Fruit fly (Drosophila melanogaster) whole organism, embryonic: ENCODE data around the gene PpV.

Source experiments
- Ada2b ChIP-seq: fragments of 200-800 bp; sonication (Bioruptor generic); IDR thresholded peaks from 2 replicates; pipeline ENCODE4 v1.3.6; 2022; ENCODE audit warnings: missing biosample characterization, missing genetic modification characterization
- Atf6 ChIP-seq: fragments of 200-800 bp; sonication (Bioruptor generic); IDR thresholded peaks from 2 replicates; pipeline ENCODE4 v1.3.6; 2022; ENCODE audit warnings: missing biosample characterization, missing genetic modification characterization
- Bteb2 ChIP-seq: fragments of 200-800 bp; sonication (Bioruptor generic); optimal IDR thresholded peaks from 2 replicates; lab custom pipeline; 2016; ENCODE audit warnings: missing biosample characterization, missing genetic modification characterization
- CG11696 ChIP-seq: fragments of 200-800 bp; sonication (Bioruptor generic); IDR thresholded peaks from 2 replicates; pipeline ENCODE4 v1.3.6; 2022; ENCODE audit warnings: missing biosample characterization, missing genetic modification characterization
- CG14667 ChIP-seq: fragments of 200-800 bp; sonication (Bioruptor generic); IDR thresholded peaks from 2 replicates; pipeline ENCODE4 v1.3.6; 2022; ENCODE audit warnings: missing biosample characterization, missing genetic modification characterization
- CG15073 ChIP-seq: fragments of 200-800 bp; sonication (Bioruptor generic); optimal IDR thresholded peaks from 2 replicates; lab custom pipeline; 2016; ENCODE audit warnings: missing biosample characterization, missing genetic modification characterization
- CG15696 ChIP-seq: fragments of 200-800 bp; sonication (Bioruptor generic); optimal IDR thresholded peaks from 2 replicates; lab custom pipeline; 2019; ENCODE audit warnings: missing biosample characterization, mild to moderate bottlenecking, missing genetic modification characterization, moderate library complexity
- CG17328 ChIP-seq: fragments of 200-800 bp; sonication (Bioruptor generic); IDR thresholded peaks from 2 replicates; pipeline ENCODE4 v1.3.6; 2022; ENCODE audit warnings: missing biosample characterization, missing genetic modification characterization
- CG17568 ChIP-seq: fragments of 200-800 bp; sonication (Bioruptor generic); optimal IDR thresholded peaks from 2 replicates; lab custom pipeline; 2018; ENCODE audit warnings: missing biosample characterization, mild to moderate bottlenecking, missing genetic modification characterization, moderate library complexity
- CG17829 ChIP-seq: fragments of 200-800 bp; optimal IDR thresholded peaks from 2 replicates; lab custom pipeline; 2019; ENCODE audit warnings: missing biosample characterization, mild to moderate bottlenecking, missing genetic modification characterization, moderate library complexity
- CG17912 ChIP-seq: fragments of 200-800 bp; sonication (Bioruptor generic); optimal IDR thresholded peaks from 2 replicates; lab custom pipeline; 2018; ENCODE audit warnings: missing biosample characterization, mild to moderate bottlenecking, missing genetic modification characterization
- CG18619 ChIP-seq: fragments of 200-800 bp; sonication (Bioruptor generic); optimal IDR thresholded peaks from 3 replicates; lab custom pipeline; 2017; ENCODE audit warnings: missing biosample characterization, mild to moderate bottlenecking, missing genetic modification characterization
- CG2116 ChIP-seq: fragments of 200-800 bp; sonication (Bioruptor generic); optimal IDR thresholded peaks from 3 replicates; lab custom pipeline; 2018; ENCODE audit warnings: missing biosample characterization, mild to moderate bottlenecking, missing genetic modification characterization
- CG2712 ChIP-seq: fragments of 200-800 bp; optimal IDR thresholded peaks from 3 replicates; lab custom pipeline; 2019; ENCODE audit warnings: missing biosample characterization, mild to moderate bottlenecking, missing genetic modification characterization, moderate library complexity
- CG30403 ChIP-seq: fragments of 200-800 bp; sonication (Bioruptor generic); optimal IDR thresholded peaks from 3 replicates; lab custom pipeline; 2016; ENCODE audit warnings: missing biosample characterization, missing genetic modification characterization
- CG31388 ChIP-seq: fragments of 200-800 bp; sonication (Bioruptor generic); optimal IDR thresholded peaks from 2 replicates; lab custom pipeline; 2016; ENCODE audit warnings: missing biosample characterization, missing genetic modification characterization
- CG34376 ChIP-seq: fragments of 200-800 bp; sonication (Bioruptor generic); optimal IDR thresholded peaks from 2 replicates; lab custom pipeline; 2018; ENCODE audit warnings: missing biosample characterization, mild to moderate bottlenecking, missing genetic modification characterization
- CG4707 ChIP-seq: fragments of 200-800 bp; sonication (Bioruptor generic); optimal IDR thresholded peaks from 2 replicates; lab custom pipeline; 2018; ENCODE audit warnings: missing biosample characterization, mild to moderate bottlenecking, missing genetic modification characterization, moderate library complexity
- CG6272 ChIP-seq: fragments of 200-800 bp; sonication (Bioruptor generic); IDR thresholded peaks from 2 replicates; pipeline ENCODE4 v1.3.6; 2022; ENCODE audit warnings: missing biosample characterization, missing genetic modification characterization
- CG6765 ChIP-seq: fragments of 200-800 bp; sonication (Bioruptor generic); optimal IDR thresholded peaks from 3 replicates; lab custom pipeline; 2017; ENCODE audit warnings: missing biosample characterization, mild to moderate bottlenecking, missing genetic modification characterization
- CG7987 ChIP-seq: fragments of 200-800 bp; sonication (Bioruptor generic); optimal IDR thresholded peaks from 2 replicates; lab custom pipeline; 2018; ENCODE audit warnings: missing biosample characterization, mild to moderate bottlenecking, missing genetic modification characterization, moderate library complexity
- CG8944 ChIP-seq: fragments of 200-800 bp; sonication (Bioruptor generic); optimal IDR thresholded peaks from 3 replicates; lab custom pipeline; 2016; ENCODE audit warnings: missing biosample characterization, missing genetic modification characterization
- CG9437 ChIP-seq: fragments of 200-800 bp; sonication (Bioruptor generic); optimal IDR thresholded peaks from 2 replicates; lab custom pipeline; 2018; ENCODE audit warnings: missing biosample characterization, mild to moderate bottlenecking, missing genetic modification characterization
- CG9797 ChIP-seq: fragments of 200-800 bp; sonication (Bioruptor generic); optimal IDR thresholded peaks from 3 replicates; lab custom pipeline; 2018; ENCODE audit warnings: missing biosample characterization, mild to moderate bottlenecking, missing genetic modification characterization
- D19B ChIP-seq: fragments of 200-800 bp; sonication (Bioruptor generic); optimal IDR thresholded peaks from 2 replicates; lab custom pipeline; 2017; ENCODE audit warnings: missing biosample characterization, mild to moderate bottlenecking, missing genetic modification characterization
- Deaf1 ChIP-seq: fragments of 200-800 bp; optimal IDR thresholded peaks from 3 replicates; lab custom pipeline; 2019; ENCODE audit warnings: missing biosample characterization, mild to moderate bottlenecking, missing genetic modification characterization, moderate library complexity
- Eip74EF ChIP-seq, 2 experiments: fragments of 200-800 bp in 1 of 2; fragments of >200 bp in 1 of 2; sonication (Bioruptor generic) in 1 of 2; optimal IDR thresholded peaks; 2 replicates each; lab custom pipeline; 2017 to 2019; ENCODE audit warnings: missing biosample characterization in 2 of 2, missing genetic modification characterization in 2 of 2, mild to moderate bottlenecking in 1 of 2, moderate library complexity in 1 of 2
- H2.0 ChIP-seq: fragments of 200-800 bp; sonication (Bioruptor generic); IDR thresholded peaks from 2 replicates; pipeline ENCODE4 v1.3.6; 2022; ENCODE audit warnings: missing biosample characterization, missing genetic modification characterization
- Max ChIP-seq: fragments of 200-800 bp; sonication (Bioruptor generic); optimal IDR thresholded peaks from 2 replicates; lab custom pipeline; 2016; ENCODE audit warnings: missing biosample characterization, mild to moderate bottlenecking, missing genetic modification characterization
- NC2α ChIP-seq: fragments of 200-800 bp; sonication (Bioruptor generic); optimal IDR thresholded peaks from 2 replicates; lab custom pipeline; 2016; ENCODE audit warnings: missing biosample characterization, missing genetic modification characterization
- Oaz ChIP-seq: fragments of 200-800 bp; sonication (Bioruptor generic); IDR thresholded peaks from 2 replicates; pipeline ENCODE4 v1.3.6; 2022; ENCODE audit warnings: missing biosample characterization, missing genetic modification characterization
- Stat92E ChIP-seq, 3 experiments: fragments of >200 bp in 2 of 3; fragments of 200-800 bp in 1 of 3; sonication (Bioruptor generic) in 1 of 3; optimal IDR thresholded peaks; 2 replicates each; lab custom pipeline; 2017 to 2019; ENCODE audit warnings: missing biosample characterization in 3 of 3, missing genetic modification characterization in 3 of 3, mild to moderate bottlenecking in 1 of 3, moderate library complexity in 1 of 3
- Tbp ChIP-seq: fragments of >200 bp; optimal IDR thresholded peaks from 2 replicates; lab custom pipeline; 2018; ENCODE audit warnings: missing biosample characterization, missing genetic modification characterization
- Xbp1 ChIP-seq: fragments of 200-800 bp; sonication (Bioruptor generic); optimal IDR thresholded peaks from 3 replicates; lab custom pipeline; 2016; ENCODE audit warnings: missing biosample characterization, mild to moderate bottlenecking, missing genetic modification characterization
- bcd ChIP-seq: fragments of 200-800 bp; sonication (Bioruptor generic); optimal IDR thresholded peaks from 2 replicates; lab custom pipeline; 2017; ENCODE audit warnings: missing biosample characterization, mild to moderate bottlenecking, missing genetic modification characterization
- bsh ChIP-seq, 2 experiments: fragments of 200-800 bp; sonication (Bioruptor generic); optimal IDR thresholded peaks; 2 replicates each; lab custom pipeline; 2017 to 2018; ENCODE audit warnings: mild to moderate bottlenecking in 2 of 2, missing biosample characterization in 2 of 2, missing genetic modification characterization in 2 of 2, moderate library complexity in 1 of 2
- cas ChIP-seq: fragments of 200-800 bp; sonication (Bioruptor generic); IDR thresholded peaks from 2 replicates; pipeline ENCODE4 v1.3.6; 2022; ENCODE audit warnings: missing biosample characterization, missing genetic modification characterization
- chm ChIP-seq: fragments of 200-800 bp; sonication (Bioruptor generic); IDR thresholded peaks from 2 replicates; pipeline ENCODE4 v1.3.6; 2022; ENCODE audit warnings: missing biosample characterization, missing genetic modification characterization
- ftz-f1 ChIP-seq: fragments of 200-800 bp; sonication (Bioruptor generic); optimal IDR thresholded peaks from 2 replicates; lab custom pipeline; 2016; ENCODE audit warnings: missing biosample characterization, missing genetic modification characterization
- gfzf ChIP-seq: fragments of 200-800 bp; sonication (Bioruptor generic); optimal IDR thresholded peaks from 2 replicates; lab custom pipeline; 2016; ENCODE audit warnings: missing biosample characterization, mild to moderate bottlenecking, missing genetic modification characterization, moderate library complexity
- ind ChIP-seq: fragments of 200-800 bp; sonication (Bioruptor generic); optimal IDR thresholded peaks from 3 replicates; lab custom pipeline; 2016; ENCODE audit warnings: missing biosample characterization, missing genetic modification characterization
- lov ChIP-seq, 2 experiments: fragments of 200-800 bp in 1 of 2; fragments of >200 bp in 1 of 2; sonication (Bioruptor generic) in 1 of 2; IDR thresholded peaks in 1 of 2; optimal IDR thresholded peaks in 1 of 2; 2 replicates in 1 of 2; 3 replicates in 1 of 2; pipeline versions ENCODE4 v1.3.6 to Lab custom; 2017 to 2022; ENCODE audit warnings: missing biosample characterization in 1 of 2, missing genetic modification characterization in 1 of 2
- phol ChIP-seq: fragments of 200-800 bp; sonication (Bioruptor generic); optimal IDR thresholded peaks from 3 replicates; lab custom pipeline; 2018; ENCODE audit warnings: missing biosample characterization, mild to moderate bottlenecking, missing genetic modification characterization, moderate library complexity
- pum ChIP-seq: fragments of 200-800 bp; sonication (Bioruptor generic); optimal IDR thresholded peaks from 2 replicates; lab custom pipeline; 2016; ENCODE audit warnings: missing biosample characterization, missing genetic modification characterization
- ranshi ChIP-seq: fragments of 200-800 bp; sonication (Bioruptor generic); IDR thresholded peaks from 2 replicates; pipeline ENCODE4 v1.3.6; 2022; ENCODE audit warnings: missing biosample characterization, missing genetic modification characterization
- repo ChIP-seq: fragments of 200-800 bp; sonication (Bioruptor generic); optimal IDR thresholded peaks from 2 replicates; lab custom pipeline; 2016; ENCODE audit warnings: missing biosample characterization, missing genetic modification characterization
- sim ChIP-seq: fragments of 200-800 bp; sonication (Bioruptor generic); IDR thresholded peaks from 2 replicates; pipeline ENCODE4 v1.3.6; 2022; ENCODE audit warnings: missing biosample characterization, missing genetic modification characterization
- tgo ChIP-seq: fragments of 200-800 bp; sonication (Bioruptor generic); IDR thresholded peaks from 3 replicates; pipeline ENCODE4 v1.3.6; 2022; ENCODE audit warnings: missing biosample characterization, missing genetic modification characterization
- trh ChIP-seq: fragments of 200-800 bp; sonication (Bioruptor generic); optimal IDR thresholded peaks from 2 replicates; lab custom pipeline; 2016; ENCODE audit warnings: missing biosample characterization, missing genetic modification characterization
- z ChIP-seq: fragments of 200-800 bp; sonication (Bioruptor generic); IDR thresholded peaks from 3 replicates; pipeline ENCODE4 v1.3.6; 2022; ENCODE audit warnings: missing biosample characterization, missing genetic modification characterization
- zf30C ChIP-seq: fragments of 200-800 bp; sonication (Bioruptor generic); optimal IDR thresholded peaks from 3 replicates; lab custom pipeline; 2018; ENCODE audit warnings: missing biosample characterization, mild to moderate bottlenecking, missing genetic modification characterization

Gene PpV

dm6 chrX:6376748-6377147, 4.0 kb upstream of the PpV start (continued):
- no peak for TF ChIP-seq z (GFP tag; lab: Robert Waterston, UW)
- peak; percentile 27; the same call in 1 of the 2 replicates for TF ChIP-seq Atf6
- no peak for TF ChIP-seq Bteb2 (GFP tag; lab: Kevin White, UChicago)
- TF ChIP-seq CG9797 (GFP tag; lab: Kevin White, UChicago): no peak
- TF ChIP-seq CG6272: no peak
- TF ChIP-seq CG2116: no peak
- peak; percentile 14 for TF ChIP-seq bcd
- no peak for TF ChIP-seq CG18619 (GFP tag; lab: Kevin White, UChicago)
- no peak for TF ChIP-seq pum
- no peak for TF ChIP-seq Max (GFP tag; lab: Kevin White, UChicago)
- TF ChIP-seq cas (GFP tag; lab: Robert Waterston, UW): no peak
- no peak for TF ChIP-seq Eip74EF (GFP tag; optimal IDR thresholded peaks at IDR 0.05; lab: Kevin White, UChicago)
- no peak for TF ChIP-seq CG31388
- no peak for TF ChIP-seq gfzf
- TF ChIP-seq CG9437 (GFP tag; lab: Kevin White, UChicago): no peak
- TF ChIP-seq ind (GFP tag; lab: Kevin White, UChicago): peak; percentile 31
- TF ChIP-seq ftz-f1 (GFP tag; lab: Kevin White, UChicago): no peak
- TF ChIP-seq CG11696 (GFP tag; lab: Robert Waterston, UW): no peak
- no peak for TF ChIP-seq CG17328
- no peak for TF ChIP-seq CG17912 (GFP tag; lab: Kevin White, UChicago)
- peak; percentile 14 for TF ChIP-seq CG8944
- no peak for TF ChIP-seq Stat92E (GFP tag; optimal IDR thresholded peaks at IDR 0.05; lab: Kevin White, UChicago)
- no peak for TF ChIP-seq trh (GFP tag; lab: Kevin White, UChicago)
- no peak for TF ChIP-seq CG34376 (GFP tag; lab: Kevin White, UChicago)
- TF ChIP-seq Deaf1 (tag; lab: Kevin White, UChicago): no peak
- TF ChIP-seq phol: peak; percentile 21
- no peak for TF ChIP-seq H2.0 (GFP tag; lab: Robert Waterston, UW)
- no peak for TF ChIP-seq D19B (GFP tag; lab: Kevin White, UChicago)
- TF ChIP-seq CG6765: peak; percentile 1
- peak; percentile 6 for TF ChIP-seq Xbp1 (GFP tag; lab: Kevin White, UChicago)
- TF ChIP-seq CG15696 (tag; lab: Kevin White, UChicago): no peak
- TF ChIP-seq CG17829 (tag; lab: Kevin White, UChicago): no peak
- TF ChIP-seq NC2α (GFP tag; lab: Kevin White, UChicago): no peak
- no peak for TF ChIP-seq CG7987 (GFP tag; lab: Kevin White, UChicago)
- TF ChIP-seq repo (GFP tag; lab: Kevin White, UChicago): no peak
- TF ChIP-seq CG17568 (GFP tag; lab: Kevin White, UChicago): no peak
- TF ChIP-seq Ada2b: no peak
- TF ChIP-seq CG15073 (GFP tag; lab: Kevin White, UChicago): no peak
- TF ChIP-seq CG30403 (GFP tag; lab: Kevin White, UChicago): peak; percentile 15
- no peak for TF ChIP-seq zf30C (GFP tag; lab: Kevin White, UChicago)
- TF ChIP-seq CG2712 (tag; lab: Kevin White, UChicago): no peak
- 0 out of 2 replicates have a peak, but pooled peaks have one; percentile 20 for TF ChIP-seq ranshi (GFP tag; lab: Robert Waterston, UW)
- TF ChIP-seq Oaz (GFP tag; lab: Robert Waterston, UW): no peak
- no peak for TF ChIP-seq CG4707 (GFP tag; lab: Kevin White, UChicago)
- TF ChIP-seq lov (optimal IDR thresholded peaks at IDR 0.05; lab: Kevin White, UChicago): no peak
- no peak for TF ChIP-seq lov (GFP tag; IDR thresholded peaks at IDR 0.05; lab: Robert Waterston, UW)
- TF ChIP-seq sim (GFP tag; lab: Robert Waterston, UW): no peak
- TF ChIP-seq bsh (GFP tag; optimal IDR thresholded peaks at IDR 0.05; lab: Kevin White, UChicago): peak in 1 of 2 experiments; percentile 5
- TF ChIP-seq Tbp (GFP tag; lab: Kevin White, UChicago): no peak
- TF ChIP-seq chm (GFP tag; lab: Robert Waterston, UW): no peak
- TF ChIP-seq tgo: peak; percentile 26; the same call in 1 of the 3 replicates
- no peak for TF ChIP-seq CG14667 (GFP tag; lab: Robert Waterston, UW)
